Fruit fly (Drosophila melanogaster) whole organism, embryonic: ENCODE results near the gene CG15027.

Experiments used
- Blimp-1 ChIP-seq: fragments of 200-800 bp; sonication (Bioruptor generic); optimal IDR thresholded peaks from 3 replicates; lab custom pipeline; 2018; ENCODE audit warnings: missing biosample characterization, missing genetic modification characterization, mild to moderate bottlenecking, moderate library complexity, missing genetic modification reagents
- CG11398 ChIP-seq: fragments of 200-800 bp; sonication (Bioruptor generic); optimal IDR thresholded peaks from 2 replicates; lab custom pipeline; 2016; ENCODE audit warnings: missing biosample characterization, missing genetic modification characterization
- CG11456 ChIP-seq: fragments of 200-800 bp; sonication (Bioruptor generic); IDR thresholded peaks from 3 replicates; pipeline ENCODE4 v1.3.6; 2022; ENCODE audit warnings: missing biosample characterization, missing genetic modification characterization
- CG15696 ChIP-seq: fragments of 200-800 bp; sonication (Bioruptor generic); optimal IDR thresholded peaks from 2 replicates; lab custom pipeline; 2019; ENCODE audit warnings: missing biosample characterization, mild to moderate bottlenecking, missing genetic modification characterization, moderate library complexity
- CG1603 ChIP-seq: fragments of 200-800 bp; sonication (Bioruptor generic); optimal IDR thresholded peaks from 2 replicates; lab custom pipeline; 2019; ENCODE audit warnings: missing biosample characterization, mild to moderate bottlenecking, missing genetic modification characterization, moderate library complexity
- CG1647 ChIP-seq: fragments of 200-800 bp; sonication (Bioruptor generic); optimal IDR thresholded peaks from 3 replicates; lab custom pipeline; 2016; ENCODE audit warnings: missing biosample characterization, missing genetic modification characterization
- CG17328 ChIP-seq: fragments of 200-800 bp; sonication (Bioruptor generic); IDR thresholded peaks from 2 replicates; pipeline ENCODE4 v1.3.6; 2022; ENCODE audit warnings: missing biosample characterization, missing genetic modification characterization
- CG17361 ChIP-seq: fragments of 200-800 bp; sonication (Bioruptor generic); IDR thresholded peaks from 3 replicates; pipeline ENCODE4 v1.3.6; 2022; ENCODE audit warnings: missing biosample characterization, missing genetic modification characterization
- CG18262 ChIP-seq: fragments of 200-800 bp; optimal IDR thresholded peaks from 3 replicates; lab custom pipeline; 2019; ENCODE audit warnings: missing biosample characterization, mild to moderate bottlenecking, missing genetic modification characterization, moderate library complexity
- CG2202 ChIP-seq: fragments of 200-800 bp; sonication (Bioruptor generic); optimal IDR thresholded peaks from 2 replicates; lab custom pipeline; 2018; ENCODE audit warnings: missing biosample characterization, mild to moderate bottlenecking, missing genetic modification characterization
- CG31441 ChIP-seq: fragments of 200-800 bp; sonication (Bioruptor generic); IDR thresholded peaks from 2 replicates; pipeline ENCODE4 v1.3.6; 2022; ENCODE audit warnings: missing biosample characterization, missing genetic modification characterization
- CG3281 ChIP-seq: fragments of 200-800 bp; sonication (Bioruptor generic); optimal IDR thresholded peaks from 3 replicates; lab custom pipeline; 2017; ENCODE audit warnings: missing biosample characterization, mild to moderate bottlenecking, missing genetic modification characterization
- CG8924 ChIP-seq: fragments of 200-800 bp; optimal IDR thresholded peaks from 3 replicates; lab custom pipeline; 2019; ENCODE audit warnings: missing biosample characterization, mild to moderate bottlenecking, missing genetic modification characterization, moderate library complexity
- CG9437 ChIP-seq: fragments of 200-800 bp; sonication (Bioruptor generic); optimal IDR thresholded peaks from 2 replicates; lab custom pipeline; 2018; ENCODE audit warnings: missing biosample characterization, mild to moderate bottlenecking, missing genetic modification characterization
- CG9932 ChIP-seq: fragments of 200-800 bp; sonication (Bioruptor generic); IDR thresholded peaks from 2 replicates; pipeline ENCODE4 v1.3.6; 2022; ENCODE audit warnings: missing biosample characterization, missing genetic modification characterization
- CkIIα-i1 ChIP-seq: fragments of 200-800 bp; sonication (Bioruptor generic); IDR thresholded peaks from 2 replicates; pipeline ENCODE4 v1.3.6; 2022; ENCODE audit warnings: missing biosample characterization, missing genetic modification characterization
- D19A ChIP-seq: fragments of 200-800 bp; optimal IDR thresholded peaks from 3 replicates; lab custom pipeline; 2019; ENCODE audit warnings: missing biosample characterization, mild to moderate bottlenecking, missing genetic modification characterization, moderate library complexity
- Dad ChIP-seq: fragments of 200-800 bp; sonication (Bioruptor generic); optimal IDR thresholded peaks from 3 replicates; lab custom pipeline; 2016; ENCODE audit warnings: missing biosample characterization, missing genetic modification characterization
- Dip2 ChIP-seq: fragments of 200-800 bp; sonication (Bioruptor generic); IDR thresholded peaks from 2 replicates; pipeline ENCODE4 v1.3.6; 2022; ENCODE audit warnings: missing biosample characterization, missing genetic modification characterization
- Doc2 ChIP-seq: fragments of 200-800 bp; sonication (Bioruptor generic); IDR thresholded peaks from 2 replicates; pipeline ENCODE4 v1.3.6; 2022; ENCODE audit warnings: missing biosample characterization, missing genetic modification characterization
- Elba2 ChIP-seq: fragments of 200-800 bp; sonication (Bioruptor generic); optimal IDR thresholded peaks from 3 replicates; lab custom pipeline; 2016; ENCODE audit warnings: missing biosample characterization, missing genetic modification characterization
- Fer1 ChIP-seq: fragments of 200-800 bp; sonication (Bioruptor generic); optimal IDR thresholded peaks from 2 replicates; lab custom pipeline; 2017; ENCODE audit warnings: missing biosample characterization, mild to moderate bottlenecking, missing genetic modification characterization
- H2.0 ChIP-seq: fragments of 200-800 bp; sonication (Bioruptor generic); IDR thresholded peaks from 2 replicates; pipeline ENCODE4 v1.3.6; 2022; ENCODE audit warnings: missing biosample characterization, missing genetic modification characterization
- HLH3B ChIP-seq: fragments of 200-800 bp; sonication (Bioruptor generic); IDR thresholded peaks from 2 replicates; pipeline ENCODE4 v1.3.6; 2022; ENCODE audit warnings: missing biosample characterization, missing genetic modification characterization
- Hmx ChIP-seq: fragments of 200-800 bp; sonication (Bioruptor generic); optimal IDR thresholded peaks from 2 replicates; lab custom pipeline; 2016; ENCODE audit warnings: missing biosample characterization, missing genetic modification characterization
- MBD-R2 ChIP-seq: fragments of 200-800 bp; sonication (Bioruptor generic); IDR thresholded peaks from 2 replicates; pipeline ENCODE4 v1.3.6; 2022; ENCODE audit warnings: missing biosample characterization, missing genetic modification characterization
- Neu2 ChIP-seq: fragments of 200-800 bp; sonication (Bioruptor generic); optimal IDR thresholded peaks from 3 replicates; lab custom pipeline; 2016; ENCODE audit warnings: missing biosample characterization, missing genetic modification characterization, borderline replicate concordance
- Nf-YB ChIP-seq: fragments of 200-800 bp; sonication (Bioruptor generic); optimal IDR thresholded peaks from 3 replicates; lab custom pipeline; 2019; ENCODE audit warnings: missing biosample characterization, mild to moderate bottlenecking, missing genetic modification characterization, moderate library complexity
- Nf-YC ChIP-seq: fragments of 200-800 bp; optimal IDR thresholded peaks from 3 replicates; lab custom pipeline; 2019; ENCODE audit warnings: missing biosample characterization, mild to moderate bottlenecking, missing genetic modification characterization, moderate library complexity
- Spps ChIP-seq: fragments of 200-800 bp; sonication (Bioruptor generic); optimal IDR thresholded peaks from 2 replicates; lab custom pipeline; 2018; ENCODE audit warnings: missing biosample characterization, mild to moderate bottlenecking, missing genetic modification characterization
- Sry-β ChIP-seq: fragments of 200-800 bp; sonication (Bioruptor generic); optimal IDR thresholded peaks from 2 replicates; lab custom pipeline; 2018; ENCODE audit warnings: missing biosample characterization, mild to moderate bottlenecking, missing genetic modification characterization, moderate library complexity
- Ssrp ChIP-seq: fragments of 200-800 bp; sonication (Bioruptor generic); optimal IDR thresholded peaks from 2 replicates; lab custom pipeline; 2018; ENCODE audit warnings: missing biosample characterization, mild to moderate bottlenecking, missing genetic modification characterization, moderate library complexity
- Xbp1 ChIP-seq: fragments of 200-800 bp; sonication (Bioruptor generic); optimal IDR thresholded peaks from 3 replicates; lab custom pipeline; 2016; ENCODE audit warnings: missing biosample characterization, mild to moderate bottlenecking, missing genetic modification characterization
- ato ChIP-seq: fragments of 200-800 bp; sonication (Bioruptor generic); IDR thresholded peaks from 2 replicates; pipeline ENCODE4 v1.3.6; 2022; ENCODE audit warnings: missing biosample characterization, missing genetic modification characterization; ENCODE audit not compliant: partially characterized antibody
- bigmax ChIP-seq: fragments of 200-800 bp; sonication (Bioruptor generic); optimal IDR thresholded peaks from 2 replicates; lab custom pipeline; 2018; ENCODE audit warnings: missing biosample characterization, mild to moderate bottlenecking, missing genetic modification characterization
- btn ChIP-seq: fragments of 200-800 bp; sonication (Bioruptor generic); optimal IDR thresholded peaks from 2 replicates; lab custom pipeline; 2016; ENCODE audit warnings: missing biosample characterization, missing genetic modification characterization
- ci ChIP-seq: fragments of 200-800 bp; sonication (Bioruptor generic); IDR thresholded peaks from 3 replicates; pipeline ENCODE4 v1.3.6; 2022; ENCODE audit warnings: missing biosample characterization, missing genetic modification characterization
- fru ChIP-seq: fragments of >200 bp; optimal IDR thresholded peaks from 2 replicates; lab custom pipeline; 2017
- gt ChIP-seq: fragments of 200-800 bp; sonication (Bioruptor generic); IDR thresholded peaks from 2 replicates; pipeline ENCODE4 v1.3.6; 2022; ENCODE audit warnings: missing biosample characterization, missing genetic modification characterization
- jing ChIP-seq: fragments of 200-800 bp; sonication (Bioruptor generic); optimal IDR thresholded peaks from 2 replicates; lab custom pipeline; 2018; ENCODE audit warnings: missing biosample characterization, mild to moderate bottlenecking, missing genetic modification characterization
- knrl ChIP-seq: fragments of 200-800 bp; sonication (Bioruptor generic); IDR thresholded peaks from 3 replicates; pipeline ENCODE4 v1.3.6; 2022; ENCODE audit warnings: missing biosample characterization, missing genetic modification characterization; ENCODE audit not compliant: partially characterized antibody
- lov ChIP-seq, 2 experiments: fragments of 200-800 bp in 1 of 2; fragments of >200 bp in 1 of 2; sonication (Bioruptor generic) in 1 of 2; IDR thresholded peaks in 1 of 2; optimal IDR thresholded peaks in 1 of 2; 2 replicates in 1 of 2; 3 replicates in 1 of 2; pipeline versions ENCODE4 v1.3.6 to Lab custom; 2017 to 2022; ENCODE audit warnings: missing biosample characterization in 1 of 2, missing genetic modification characterization in 1 of 2
- odd ChIP-seq: fragments of 200-800 bp; sonication (Bioruptor generic); optimal IDR thresholded peaks from 2 replicates; lab custom pipeline; 2017; ENCODE audit warnings: missing biosample characterization, mild to moderate bottlenecking, missing genetic modification characterization
- onecut ChIP-seq: fragments of 200-800 bp; sonication (Bioruptor generic); IDR thresholded peaks from 2 replicates; pipeline ENCODE4 v1.3.6; 2022; ENCODE audit warnings: missing biosample characterization, missing genetic modification characterization
- pnt ChIP-seq: fragments of 200-800 bp; sonication (Bioruptor generic); optimal IDR thresholded peaks from 3 replicates; lab custom pipeline; 2016; ENCODE audit warnings: missing biosample characterization, missing genetic modification characterization
- ranshi ChIP-seq: fragments of 200-800 bp; sonication (Bioruptor generic); IDR thresholded peaks from 2 replicates; pipeline ENCODE4 v1.3.6; 2022; ENCODE audit warnings: missing biosample characterization, missing genetic modification characterization
- sob ChIP-seq: fragments of 200-800 bp; sonication (Bioruptor generic); IDR thresholded peaks from 2 replicates; pipeline ENCODE4 v1.3.6; 2022; ENCODE audit warnings: missing biosample characterization, missing genetic modification characterization
- wdn ChIP-seq: fragments of 200-800 bp; sonication (Bioruptor generic); IDR thresholded peaks from 2 replicates; pipeline ENCODE4 v1.3.6; 2022; ENCODE audit warnings: missing biosample characterization, missing genetic modification characterization
- zfh2 ChIP-seq: fragments of 200-800 bp; sonication (Bioruptor generic); optimal IDR thresholded peaks from 2 replicates; lab custom pipeline; 2016; ENCODE audit warnings: missing biosample characterization, missing genetic modification characterization

CG15027 gene

dm6 chrX:15043013-15043699, 42.5 kb downstream of the CG15027 start (continued):
- TF ChIP-seq Neu2 (GFP tag; lab: Kevin White, UChicago), result no peak
- TF ChIP-seq ato, result no peak
- no peak for TF ChIP-seq lov (optimal IDR thresholded peaks at IDR 0.05; lab: Kevin White, UChicago)
- peak; percentile 91 for TF ChIP-seq lov (GFP tag; IDR thresholded peaks at IDR 0.05; lab: Robert Waterston, UW)
- peak; percentile 86 for TF ChIP-seq Fer1 (GFP tag; lab: Kevin White, UChicago)
- TF ChIP-seq Dad, result peak; percentile 54
- peak; percentile 95 for TF ChIP-seq ci
- TF ChIP-seq CG1647 (GFP tag; lab: Kevin White, UChicago), result peak; percentile 89
- TF ChIP-seq CG11398 (GFP tag; lab: Kevin White, UChicago), result peak; percentile 89
- no peak for TF ChIP-seq Hmx (GFP tag; lab: Kevin White, UChicago)
- no peak for TF ChIP-seq gt
- TF ChIP-seq CG9932 (GFP tag; lab: Robert Waterston, UW), result peak; percentile 32; the same call in 1 of the 2 replicates
- peak; percentile 85 for TF ChIP-seq onecut (GFP tag; lab: Robert Waterston, UW)
- peak; percentile 71 for TF ChIP-seq CG8924
- TF ChIP-seq H2.0 (GFP tag; lab: Robert Waterston, UW), result peak; percentile 27; the same call in 1 of the 2 replicates
- 0 out of 2 replicates have a peak, but pooled peaks have one; percentile 27 for TF ChIP-seq wdn
- TF ChIP-seq CG17361 (GFP tag; lab: Robert Waterston, UW), result peak; percentile 57; the same call in 2 of the 3 replicates
- peak; percentile 79 for TF ChIP-seq btn (GFP tag; lab: Kevin White, UChicago)
- peak; percentile 68 for TF ChIP-seq pnt (GFP tag; lab: Kevin White, UChicago)
- TF ChIP-seq Ssrp, result no peak
- peak; percentile 51 for TF ChIP-seq D19A (tag; lab: Kevin White, UChicago)
- TF ChIP-seq MBD-R2 (GFP tag; lab: Robert Waterston, UW), result peak; percentile 31; the same call in 1 of the 2 replicates
- no peak for TF ChIP-seq Elba2 (GFP tag; lab: Kevin White, UChicago)
- TF ChIP-seq CG18262 (tag; lab: Kevin White, UChicago), result peak; percentile 66
- TF ChIP-seq fru (lab: Kevin White, UChicago), result no peak
- TF ChIP-seq CG17328, result peak; percentile 77
- peak; percentile 68; the same call in 2 of the 3 replicates for TF ChIP-seq CG11456 (GFP tag; lab: Robert Waterston, UW)
- no peak for TF ChIP-seq zfh2 (GFP tag; lab: Kevin White, UChicago)
- TF ChIP-seq Nf-YB, result peak; percentile 62
- TF ChIP-seq CG2202 (tag; lab: Kevin White, UChicago), result peak; percentile 89
- TF ChIP-seq Sry-β (GFP tag; lab: Kevin White, UChicago), result no peak
- TF ChIP-seq knrl (GFP tag; lab: Robert Waterston, UW), result no peak
- TF ChIP-seq CG9437, result no peak
- TF ChIP-seq CG31441 (GFP tag; lab: Robert Waterston, UW), result peak; percentile 73
- TF ChIP-seq Spps (tag; lab: Kevin White, UChicago), result peak; percentile 59
- peak; percentile 59 for TF ChIP-seq bigmax (GFP tag; lab: Kevin White, UChicago)
- peak; percentile 74; the same call in 1 of the 2 replicates for TF ChIP-seq ranshi (GFP tag; lab: Robert Waterston, UW)
- peak; percentile 85 for TF ChIP-seq Blimp-1 (GFP tag; lab: Kevin White, UChicago)
- TF ChIP-seq Nf-YC, result peak; percentile 47
- TF ChIP-seq CG15696 (tag; lab: Kevin White, UChicago), result peak; percentile 75
- TF ChIP-seq HLH3B (GFP tag; lab: Robert Waterston, UW), result peak; percentile 60; the same call in 1 of the 2 replicates
- peak; percentile 22 for TF ChIP-seq jing (GFP tag; lab: Kevin White, UChicago)
- TF ChIP-seq sob, result peak; percentile 78
- peak; percentile 88 for TF ChIP-seq CG1603
- peak; percentile 44; the same call in 1 of the 2 replicates for TF ChIP-seq CkIIα-i1
- peak; percentile 18 for TF ChIP-seq Xbp1 (GFP tag; lab: Kevin White, UChicago)
- TF ChIP-seq odd (GFP tag; lab: Kevin White, UChicago), result peak; percentile 91
- TF ChIP-seq Dip2 (GFP tag; lab: Robert Waterston, UW), result no peak
- peak; percentile 74 for TF ChIP-seq CG3281 (GFP tag; lab: Kevin White, UChicago)
- TF ChIP-seq Doc2 (GFP tag; lab: Robert Waterston, UW), result no peak
